Worm (Caenorhabditis elegans) whole organism, L4 larva: Measurements from ENCODE around the gene ttbk-8.2.

Source experiments
- F44E2.7 ChIP-seq: fragments of 200-800 bp; sonication (Bioruptor generic); IDR thresholded peaks from 2 replicates; pipeline ENCODE4 v2.1.2; 2022; ENCODE audit warnings: missing genetic modification characterization, missing compliant biosample characterization
- ZK546.5 ChIP-seq, 2 experiments: sonication (generic microtip); optimal IDR thresholded peaks; 2 replicates each; lab custom pipeline; 2017; ENCODE audit warnings: missing biosample characterization in 2 of 2, missing genetic modification characterization in 2 of 2
- aha-1 ChIP-seq: fragments of 150-350 bp; peaks from one replicate; lab custom pipeline; 2014; ENCODE audit warnings: missing biosample characterization, missing genetic modification characterization
- ceh-32 ChIP-seq: sonication (generic microtip); optimal IDR thresholded peaks from 2 replicates; lab custom pipeline; 2016; ENCODE audit warnings: mild to moderate bottlenecking, missing genetic modification characterization, missing compliant biosample characterization; ENCODE audit not compliant: poor library complexity
- egl-27 ChIP-seq: sonication (generic microtip); optimal IDR thresholded peaks from 3 replicates; lab custom pipeline; 2017; ENCODE audit warnings: missing biosample characterization, missing genetic modification reagents, missing genetic modification characterization
- fos-1 ChIP-seq: fragments of 150-350 bp; optimal IDR thresholded peaks from 2 replicates; lab custom pipeline; 2014; ENCODE audit warnings: missing biosample characterization, missing genetic modification characterization
- lin-15B ChIP-seq: fragments of 150-350 bp; sonication (generic microtip); optimal IDR thresholded peaks from 3 replicates; lab custom pipeline; 2014; ENCODE audit warnings: missing biosample characterization, missing genetic modification characterization
- pha-4 ChIP-seq, 2 experiments: fragments of 150-350 bp in 1 of 2; fragments of 200-800 bp in 1 of 2; sonication (Bioruptor generic) in 1 of 2; IDR thresholded peaks in 1 of 2; optimal IDR thresholded peaks in 1 of 2; 2 replicates each; pipeline versions ENCODE4 v1.3.6 to Lab custom; 2014 to 2022; ENCODE audit warnings: missing genetic modification characterization in 2 of 2, missing genetic modification reagents in 2 of 2, missing biosample characterization in 1 of 2, missing compliant biosample characterization in 1 of 2
- tra-1 ChIP-seq: fragments of 200-800 bp; sonication (Bioruptor generic); IDR thresholded peaks from 2 replicates; pipeline ENCODE4 v1.3.6; 2022; ENCODE audit warnings: missing genetic modification reagents, missing genetic modification characterization, missing compliant biosample characterization
- unc-39 ChIP-seq: sonication (generic microtip); optimal IDR thresholded peaks from 2 replicates; lab custom pipeline; 2017; ENCODE audit warnings: missing biosample characterization, missing genetic modification characterization
- unc-62 ChIP-seq, 3 experiments: fragments of 150-350 bp in 1 of 3; sonication (generic microtip); optimal IDR thresholded peaks in 2 of 3; peaks in 1 of 3; 1 replicate in 1 of 3; 2 replicates in 2 of 3; lab custom pipeline; 2014 to 2017; ENCODE audit warnings: missing biosample characterization in 3 of 3, missing genetic modification characterization in 3 of 3, missing genetic modification reagents in 3 of 3, missing genotype in 1 of 3

DNA sequence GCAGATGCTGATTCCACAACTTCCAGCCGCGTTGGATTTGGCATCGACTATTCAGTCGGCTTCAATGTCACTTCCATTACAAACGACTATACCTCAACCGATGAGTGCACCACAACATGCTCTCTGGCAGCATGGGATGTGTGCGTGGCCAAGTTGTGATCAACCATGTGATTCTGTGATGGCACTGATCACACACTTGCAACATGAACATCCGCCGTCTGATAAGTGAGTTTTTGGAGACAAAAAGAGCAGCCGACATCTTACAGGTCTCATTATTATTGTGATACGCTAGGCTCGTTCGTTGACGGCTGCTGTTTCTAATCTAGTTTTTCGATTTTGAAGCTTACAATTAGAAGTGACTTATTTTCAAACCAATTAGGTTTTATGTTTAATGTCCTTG is 29.3 kb upstream of the ttbk-8.2 start:
- TF ChIP-seq unc-62 (GFP tag; optimal IDR thresholded peaks at IDR 0.05 in 1 of 2; lab: Kevin White, UChicago) (no peak), unc-62 (tag; optimal IDR thresholded peaks at IDR 0.05; lab: Kevin White, UChicago) (no peak), egl-27 (no peak), F44E2.7 (GFP tag; lab: Robert Waterston, UW) (no peak), tra-1 (GFP tag; lab: Robert Waterston, UW) (no peak), lin-15B (tag; lab: Kevin White, UChicago) (no peak), aha-1 (no peak), ZK546.5 (tag; optimal IDR thresholded peaks at IDR 0.05; lab: Kevin White, UChicago) (no peak), fos-1 (tag; lab: Kevin White, UChicago) (no peak), pha-4 (GFP tag; IDR thresholded peaks at IDR 0.05; lab: Robert Waterston, UW) (no peak), pha-4 (tag; optimal IDR thresholded peaks at IDR 0.05; lab: Kevin White, UChicago) (no peak), ceh-32 (tag; lab: Kevin White, UChicago) (no peak), unc-39 (no peak)
